Worm (Caenorhabditis elegans) whole organism, dauer: Measurements from ENCODE around the gene lsd-1.
"Not testable (repeated sequence)": the region's sequence is repeated elsewhere in the genome, so short reads cannot be mapped to it uniquely, and the experiment has no call there.

Experiments used
- unc-62 ChIP-seq: sonication (generic microtip); optimal IDR thresholded peaks from 2 replicates; lab custom pipeline; 2017; ENCODE audit warnings: missing biosample characterization, missing genetic modification reagents, missing genetic modification characterization

lsd-1 gene

DNA sequence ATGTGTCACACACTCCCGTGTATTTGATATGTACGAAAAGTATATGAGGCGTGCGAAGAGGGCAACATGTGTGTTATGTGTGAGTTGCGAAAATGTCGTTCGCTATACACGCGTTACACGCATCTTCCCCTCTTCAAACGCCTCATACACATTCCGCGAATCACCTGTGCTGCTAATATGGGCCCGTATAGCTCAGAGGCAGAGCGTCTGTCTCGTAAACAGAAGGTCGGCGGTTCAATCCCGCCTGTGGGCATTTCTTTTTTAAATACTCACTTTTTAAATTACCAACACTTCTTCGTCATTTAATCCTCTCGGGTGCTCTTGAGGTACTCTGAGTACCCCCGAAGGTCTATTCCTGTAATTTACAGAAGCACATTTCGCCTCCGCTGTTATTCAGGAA, 15.1 kb upstream of the lsd-1 start:
- no peak for TF ChIP-seq unc-62 (GFP tag; lab: Kevin White, UChicago)

DNA sequence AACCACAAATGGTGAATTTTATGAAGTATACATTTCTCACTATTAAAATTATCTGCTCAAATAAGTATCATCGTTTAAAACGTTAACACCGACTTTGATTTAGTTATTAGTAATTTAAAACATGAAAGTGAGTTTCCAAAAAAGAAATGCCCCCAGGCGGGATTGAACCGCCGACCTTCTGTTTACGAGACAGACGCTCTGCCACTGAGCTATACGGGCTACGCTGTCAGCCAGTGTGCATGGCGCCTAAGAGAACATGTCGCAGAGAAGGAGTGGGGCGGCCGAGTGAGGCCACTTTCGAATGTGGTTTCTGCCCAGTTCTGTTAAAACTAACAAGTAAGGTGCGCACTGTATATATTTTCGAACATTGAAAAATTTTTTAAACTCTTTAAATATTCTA, 13.7 kb upstream of the lsd-1 start:
- no peak for TF ChIP-seq unc-62 (GFP tag; lab: Kevin White, UChicago)

DNA sequence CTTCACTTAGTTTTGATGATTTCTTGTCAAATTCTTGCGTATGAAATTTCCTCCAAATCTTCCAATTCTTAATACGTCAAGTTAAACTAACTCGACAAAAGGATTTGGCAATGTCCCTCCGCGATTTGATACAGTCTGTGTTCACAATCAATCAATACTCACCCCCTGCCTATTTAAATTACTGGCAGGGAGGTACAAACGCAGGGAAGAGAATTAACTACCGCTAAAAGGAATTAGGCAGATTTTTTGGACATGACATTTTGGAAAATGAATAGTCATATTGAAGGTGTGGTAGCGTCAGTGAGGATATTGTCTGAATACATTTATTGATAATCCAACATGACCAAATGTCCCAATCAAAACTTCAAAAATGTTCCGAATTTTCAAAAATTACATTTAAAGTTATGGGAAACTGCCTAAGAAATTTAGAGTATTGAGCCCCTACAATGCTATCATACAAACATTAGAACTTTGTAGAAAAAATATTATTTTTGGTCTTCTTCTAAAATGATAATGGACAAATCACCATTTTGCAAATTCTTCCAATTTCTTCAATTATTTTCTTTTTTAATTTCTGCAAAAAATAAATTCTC, 11.2 kb upstream of the lsd-1 start:
- TF ChIP-seq unc-62 (GFP tag; lab: Kevin White, UChicago) = peak; percentile 32

DNA sequence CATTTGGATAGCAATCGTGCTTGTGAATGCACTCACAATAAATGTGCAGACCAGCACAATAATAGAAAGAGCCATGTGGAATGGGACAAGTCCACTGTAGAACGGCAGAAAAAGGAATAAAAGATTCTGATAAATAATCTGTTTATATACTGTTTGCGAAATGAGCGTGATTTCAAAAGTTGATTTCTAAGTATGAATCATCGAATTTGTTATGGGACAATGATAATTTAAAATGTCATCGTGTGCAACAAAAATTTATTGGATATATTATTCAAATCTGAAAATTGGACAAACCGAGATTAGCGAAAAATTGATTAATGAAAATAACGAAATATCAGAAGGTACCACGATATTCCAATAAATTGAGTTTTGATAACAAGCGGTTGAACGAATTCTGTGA, 9.8 kb upstream of the lsd-1 start, which contains the start of gene F55G7.5:
Gene F55G7.5, minus strand, starts transcription at position 101 of the 400 bp plus-strand sequence.
- no peak for TF ChIP-seq unc-62 (GFP tag; lab: Kevin White, UChicago)

DNA sequence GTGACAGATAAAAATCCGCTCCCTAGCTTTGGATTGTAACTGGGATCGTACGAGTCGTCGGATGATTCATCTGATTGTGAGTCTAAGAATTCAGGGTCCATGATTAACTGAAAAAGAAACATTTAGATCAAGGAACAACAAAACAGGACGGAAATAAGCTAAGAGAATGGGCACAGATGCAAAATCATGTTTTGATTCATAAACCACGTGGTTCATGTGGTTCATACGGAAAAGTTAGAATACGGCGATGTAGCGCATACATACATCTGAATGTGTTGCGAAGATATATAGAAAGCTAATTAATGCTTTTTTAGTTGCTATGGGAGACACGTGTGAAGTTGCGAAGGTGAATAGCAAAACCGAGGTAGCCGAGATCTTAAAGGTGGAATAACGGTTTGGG, 6.7 kb upstream of the lsd-1 start, which contains the start of gene F55G7.3:
Gene F55G7.3, minus strand, starts transcription at position 101 of the 400 bp plus-strand sequence.
- TF ChIP-seq unc-62 (GFP tag; lab: Kevin White, UChicago) = no peak

DNA sequence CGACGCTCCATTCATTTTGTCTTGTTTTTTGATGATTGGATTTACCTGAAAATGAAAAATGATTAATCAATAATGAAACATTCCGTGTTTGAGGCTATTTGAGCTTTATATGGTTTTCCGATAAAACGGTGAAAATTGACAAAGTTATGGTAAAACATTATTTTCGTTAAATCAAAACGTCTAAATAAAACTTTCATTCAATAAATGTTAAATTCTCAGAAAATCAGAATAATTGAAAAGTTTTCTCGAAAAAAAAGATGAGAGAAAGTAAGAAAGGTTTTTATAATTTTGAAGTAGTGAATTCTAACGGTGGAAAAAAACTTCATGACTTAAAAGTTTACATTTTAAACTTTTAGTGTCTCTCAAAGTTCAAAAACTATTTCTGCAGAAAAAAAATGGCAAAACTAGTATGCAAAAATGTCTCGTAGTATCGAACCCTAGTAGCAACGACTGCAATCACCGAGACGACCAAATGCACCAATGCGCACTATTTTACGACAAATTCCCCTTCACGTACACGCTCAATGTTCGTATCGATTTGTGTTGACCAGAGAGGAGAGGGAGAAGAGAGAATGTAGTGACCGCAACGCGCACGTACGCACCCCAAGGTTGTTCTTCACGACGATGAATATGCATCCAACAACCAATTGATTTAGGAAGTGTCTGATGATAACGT, 1.7 kb upstream of the lsd-1 start, which contains the start of gene nfya-1:
Gene nfya-1, minus strand, starts transcription at position 51 of the 676 bp plus-strand sequence.
- no peak for TF ChIP-seq unc-62 (GFP tag; lab: Kevin White, UChicago)

DNA sequence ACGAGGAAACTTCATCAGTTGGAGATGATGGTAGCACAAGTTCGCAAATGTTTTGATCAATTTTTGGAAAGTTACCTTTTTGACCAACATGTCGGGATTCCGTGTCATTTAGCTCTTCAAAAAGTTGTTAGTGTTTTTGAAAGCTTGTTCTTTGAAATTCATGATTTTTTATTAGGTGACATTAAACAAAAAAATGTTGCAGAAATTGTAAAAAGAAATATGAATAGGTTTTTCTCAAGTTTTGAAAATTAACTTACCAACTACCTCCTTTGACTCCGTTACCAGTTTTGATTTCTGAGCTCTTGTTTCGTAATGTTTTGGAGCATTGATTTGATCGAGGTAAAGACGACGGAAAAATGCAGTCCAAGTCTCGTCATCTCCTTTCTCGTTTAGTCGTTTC, 3.5 kb downstream of the lsd-1 start:
- no peak for TF ChIP-seq unc-62 (GFP tag; lab: Kevin White, UChicago)

DNA sequence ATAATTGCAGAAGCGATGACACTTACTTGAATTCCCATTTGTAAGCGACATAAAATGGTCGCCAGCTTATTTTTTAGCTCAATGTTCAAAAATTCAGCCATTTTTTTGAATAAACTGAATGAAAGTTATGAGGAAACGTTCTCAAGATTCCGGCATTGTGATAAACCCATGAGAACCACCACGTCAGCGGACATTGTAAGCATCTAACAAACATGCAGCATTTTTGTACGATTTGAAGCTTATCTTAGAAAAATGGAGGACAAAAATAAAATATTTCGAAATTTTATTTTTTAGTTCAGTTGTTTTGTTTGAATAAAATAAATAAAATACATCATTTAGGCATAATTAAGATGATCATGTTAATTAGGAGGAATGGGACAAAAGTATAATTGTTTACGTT, 4.6 kb downstream of the lsd-1 start, which contains the start of gene T08D10.4:
Gene T08D10.4, minus strand, starts transcription at position 101 of the 400 bp plus-strand sequence.
- no peak for TF ChIP-seq unc-62 (GFP tag; lab: Kevin White, UChicago)

DNA sequence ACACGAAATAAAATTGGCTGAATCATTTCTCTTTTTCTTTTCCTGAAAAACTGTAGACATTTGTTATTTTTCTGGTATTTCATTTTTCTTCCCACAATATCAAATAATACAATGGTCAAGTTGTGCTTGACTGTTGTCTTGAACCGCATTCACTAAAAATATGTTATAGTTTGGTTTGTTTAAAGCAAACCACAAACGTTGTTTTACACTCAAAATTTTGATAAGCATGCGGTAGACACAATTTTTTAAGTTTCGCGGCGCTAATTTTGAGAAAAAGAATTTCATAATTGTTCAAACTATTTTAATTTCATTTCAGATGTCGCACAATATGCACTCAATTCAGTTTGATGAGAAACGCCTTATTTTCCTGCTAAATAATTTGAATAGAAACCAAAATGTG, 6.5 kb downstream of the lsd-1 start, which contains the start of gene T08D10.3:
Gene T08D10.3, plus strand, starts transcription at position 301 of the 400 bp plus-strand sequence.
- TF ChIP-seq unc-62 (GFP tag; lab: Kevin White, UChicago) = no peak

DNA sequence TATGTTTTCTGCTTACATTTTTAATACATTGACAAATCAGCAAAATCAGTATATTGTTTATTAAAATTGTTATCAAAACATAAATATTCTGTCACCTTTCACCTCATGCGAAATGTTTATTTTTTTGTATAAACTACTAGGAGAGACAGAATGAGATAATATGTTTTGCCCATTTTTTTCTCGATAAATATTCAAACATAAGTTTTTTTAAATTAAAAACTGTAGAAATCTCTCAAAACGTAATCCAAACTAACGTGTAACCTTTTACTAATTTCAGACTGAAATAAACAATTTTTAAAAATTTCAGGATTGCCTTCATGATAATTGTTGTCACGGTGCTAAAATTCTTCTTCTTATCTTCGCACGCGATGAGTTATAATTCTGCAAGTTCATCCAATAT, 8.6 kb downstream of the lsd-1 start, which contains the start of gene T08D10.5:
Gene T08D10.5, plus strand, starts transcription at position 301 of the 400 bp plus-strand sequence.
- no peak for TF ChIP-seq unc-62 (GFP tag; lab: Kevin White, UChicago)

DNA sequence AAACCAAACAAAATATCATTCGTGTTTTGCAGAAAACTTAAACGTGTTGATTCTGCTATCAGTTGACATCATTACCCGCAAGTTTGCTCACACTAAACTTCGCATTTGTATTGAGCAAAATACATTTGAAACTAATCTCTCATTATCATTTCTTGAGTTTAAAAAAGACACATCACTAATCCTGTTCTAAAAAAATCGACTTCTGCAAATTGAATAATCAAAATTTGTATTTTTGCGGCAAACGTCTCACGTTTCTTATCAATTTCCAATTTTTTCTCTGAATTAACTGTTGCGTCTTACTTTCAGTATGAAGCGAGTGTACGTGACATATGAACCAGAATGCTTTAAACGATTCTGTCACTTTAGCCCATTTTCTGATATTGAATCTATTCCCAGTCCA, 11.2 kb downstream of the lsd-1 start, which contains the start of gene C49F5.8:
Gene C49F5.8, plus strand, starts transcription at position 301 of the 400 bp plus-strand sequence.
- no peak for TF ChIP-seq unc-62 (GFP tag; lab: Kevin White, UChicago)

DNA sequence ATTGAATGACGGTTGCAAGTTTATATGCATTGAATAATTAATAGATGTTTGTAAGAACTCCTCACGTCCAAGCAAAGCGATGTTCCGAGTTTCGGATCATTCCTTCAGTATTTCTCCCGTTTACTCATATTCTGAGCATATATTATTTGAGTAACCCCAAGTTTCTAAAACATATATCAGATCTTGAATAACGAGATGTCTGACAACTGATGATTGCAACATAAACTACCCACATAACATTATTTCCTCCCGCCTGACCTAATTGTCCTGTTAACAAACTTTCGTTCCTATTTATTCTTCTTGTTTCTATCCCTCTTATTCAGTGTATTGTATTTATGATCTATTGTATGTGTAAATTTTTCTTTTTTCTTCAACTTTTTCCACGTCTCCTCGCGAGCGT, 12.5 kb downstream of the lsd-1 start, which contains the start of gene C49F5.13:
Gene C49F5.13, plus strand, starts transcription at position 301 of the 400 bp plus-strand sequence.
- TF ChIP-seq unc-62 (GFP tag; lab: Kevin White, UChicago) = not testable (repeated sequence)

DNA sequence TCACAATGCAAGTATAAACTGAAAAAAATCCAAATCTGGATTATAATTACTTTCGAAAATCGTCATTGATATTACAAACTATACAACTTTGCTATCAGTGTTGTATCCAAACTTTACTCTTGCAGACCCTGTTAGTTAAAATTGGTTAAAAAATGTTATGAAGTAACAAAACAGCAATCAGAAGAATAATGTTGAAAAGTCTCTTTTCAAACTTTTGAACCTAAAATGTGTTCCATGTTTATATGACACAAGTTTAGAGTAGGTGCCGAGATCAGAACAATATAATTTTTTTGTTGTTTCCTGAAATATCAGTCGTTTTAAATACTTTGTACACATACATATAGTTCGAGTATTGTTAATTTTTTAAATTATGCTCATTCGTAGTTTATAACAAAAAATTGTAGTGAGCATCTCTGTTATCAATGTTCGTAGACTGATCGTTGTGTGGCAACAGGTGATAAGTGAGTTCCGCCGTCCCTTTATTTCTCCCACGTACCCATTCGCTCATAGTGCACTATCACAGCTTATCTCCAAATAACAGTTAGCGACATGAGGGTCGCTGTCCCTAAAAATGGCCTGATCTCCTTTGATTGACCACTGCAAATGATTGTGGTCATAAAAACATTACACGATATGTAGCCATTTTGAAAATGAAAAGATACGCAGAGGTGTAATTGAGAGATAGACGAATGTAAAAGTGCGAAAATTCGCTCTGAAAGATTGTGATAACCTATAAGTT, 13.6 kb downstream of the lsd-1 start:
- TF ChIP-seq unc-62 (GFP tag; lab: Kevin White, UChicago) = no peak

DNA sequence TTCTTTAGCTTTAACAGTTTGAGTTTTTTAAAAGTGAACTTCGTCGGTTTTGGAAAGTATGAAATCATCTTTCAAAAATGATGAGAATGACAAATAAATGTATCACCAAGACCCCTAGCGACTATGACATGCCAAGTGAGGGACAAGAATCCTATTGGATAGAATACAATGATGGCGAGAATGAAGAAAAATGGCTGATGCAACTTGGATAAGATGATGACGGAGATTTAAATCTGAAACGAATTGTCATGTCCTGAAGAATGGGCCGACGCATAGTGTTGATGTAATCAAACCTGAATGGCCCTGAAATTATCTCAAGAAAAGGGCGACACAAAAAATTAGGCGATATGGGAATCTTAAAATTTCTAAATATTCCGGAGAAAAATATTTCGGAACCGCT, 15.0 kb downstream of the lsd-1 start:
- no peak for TF ChIP-seq unc-62 (GFP tag; lab: Kevin White, UChicago)

DNA sequence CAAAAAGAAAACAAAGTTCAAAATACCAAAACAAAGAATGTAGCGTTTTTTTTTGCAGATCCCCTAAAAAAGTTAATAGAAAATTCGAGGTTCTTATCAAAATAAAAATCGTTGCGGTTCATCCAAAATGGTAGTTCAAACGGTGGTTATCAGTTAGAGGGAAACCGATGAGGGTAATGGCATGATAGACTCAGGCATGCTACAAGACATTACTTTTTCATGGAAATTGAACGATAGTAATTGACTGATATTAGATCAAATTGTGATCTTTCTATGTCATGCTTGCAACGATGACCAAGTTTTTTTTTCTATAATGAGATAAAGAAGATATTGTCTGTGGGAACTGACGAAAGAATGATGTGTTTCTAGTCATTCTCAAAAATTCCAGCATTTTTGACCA, 15.9 kb downstream of the lsd-1 start:
- TF ChIP-seq unc-62 (GFP tag; lab: Kevin White, UChicago) = no peak

DNA sequence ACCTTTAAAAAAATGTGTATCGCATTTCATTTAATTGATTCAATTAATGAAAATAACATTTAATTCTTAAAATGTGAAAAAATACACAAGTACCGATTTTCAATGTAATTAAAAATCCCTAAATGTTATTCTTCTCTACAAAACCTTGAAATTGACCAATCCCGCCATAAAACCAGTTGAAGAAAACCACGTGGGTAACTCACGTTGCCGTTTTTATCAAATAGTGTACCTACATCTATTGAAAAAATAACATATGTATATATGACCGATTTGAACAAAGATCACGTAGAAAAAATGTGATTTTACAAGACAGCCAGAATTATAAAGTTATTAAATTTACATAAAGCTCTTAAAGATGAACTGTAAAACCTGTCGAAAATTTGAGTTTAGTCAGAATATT, 16.5 kb downstream of the lsd-1 start:
- TF ChIP-seq unc-62 (GFP tag; lab: Kevin White, UChicago) = no peak
